Fruit fly (Drosophila melanogaster): Measurements from ENCODE around the gene Pyroxd1.

Gene Pyroxd1

dm6 chr2L:20091094-20091679 lies at the start of gene Pyroxd1, which contains the start of gene CG10747 (continued):
- TF ChIP-seq Scr (GFP tag; IDR thresholded peaks at IDR 0.05; ENCODE audit: partially characterized antibody), result peak; percentile 25; the same call in 1 of the 2 replicates
- TF ChIP-seq Neu2 (GFP tag; optimal IDR thresholded peaks at IDR 0.05; ENCODE audit: borderline replicate concordance), result peak; percentile 66
- no peak for TF ChIP-seq br (optimal IDR thresholded peaks at IDR 0.05)
- peak; percentile 93 for TF ChIP-seq HLH3B (GFP tag; IDR thresholded peaks at IDR 0.05)
- no peak for TF ChIP-seq pita (GFP tag; optimal IDR thresholded peaks at IDR 0.05)
- peak; percentile 89 for TF ChIP-seq CG10431 (GFP tag; optimal IDR thresholded peaks at IDR 0.05)
- peak; percentile 49; the same call in 1 of the 2 replicates for TF ChIP-seq dati (GFP tag; IDR thresholded peaks at IDR 0.05)
- TF ChIP-seq bowl (GFP tag; IDR thresholded peaks at IDR 0.05), result peak; percentile 84
- peak; percentile 98 for TF ChIP-seq Rfx (GFP tag; IDR thresholded peaks at IDR 0.05)
- TF ChIP-seq cas (GFP tag; IDR thresholded peaks at IDR 0.05), result peak; percentile 92
- no peak for TF ChIP-seq cg (GFP tag; optimal IDR thresholded peaks at IDR 0.05)
- peak; percentile 97 for TF ChIP-seq zfh2 (GFP tag; optimal IDR thresholded peaks at IDR 0.05)
- TF ChIP-seq CG6813 (GFP tag; optimal IDR thresholded peaks at IDR 0.05), result peak; percentile 91
- peak; percentile 97 for TF ChIP-seq CG2712 (tag; optimal IDR thresholded peaks at IDR 0.05)
- peak; percentile 96 for TF ChIP-seq phol (tag; optimal IDR thresholded peaks at IDR 0.05)
- peak; percentile 94 for TF ChIP-seq zfh1 (GFP tag; IDR thresholded peaks at IDR 0.05)
- TF ChIP-seq Meics (GFP tag; optimal IDR thresholded peaks at IDR 0.05), result peak; percentile 96
- no peak for TF ChIP-seq bigmax (GFP tag; optimal IDR thresholded peaks at IDR 0.05)
- peak; percentile 80; the same call in 2 of the 3 replicates for TF ChIP-seq gce (GFP tag; IDR thresholded peaks at IDR 0.05)
- TF ChIP-seq Ada2b (GFP tag; IDR thresholded peaks at IDR 0.05), result peak; percentile 94
- peak; percentile 45 for TF ChIP-seq stwl (tag; optimal IDR thresholded peaks at IDR 0.05)
- peak; percentile 97 for TF ChIP-seq Gug (GFP tag; IDR thresholded peaks at IDR 0.05)
- TF ChIP-seq unpg (GFP tag; optimal IDR thresholded peaks at IDR 0.05), result peak; percentile 97
- TF ChIP-seq Trl (optimal IDR thresholded peaks at IDR 0.05), result no peak
- peak; percentile 95 for TF ChIP-seq Trl (GFP tag; optimal IDR thresholded peaks at IDR 0.05)
- TF ChIP-seq CG31224 (GFP tag; IDR thresholded peaks at IDR 0.05), result peak; percentile 89
- TF ChIP-seq CG32532 (GFP tag; IDR thresholded peaks at IDR 0.05), result peak; percentile 96
- peak; percentile 87 for TF ChIP-seq Hey (tag; optimal IDR thresholded peaks at IDR 0.05)
- TF ChIP-seq ssp (GFP tag; IDR thresholded peaks at IDR 0.05), result peak; percentile 86
- TF ChIP-seq CG17829 (tag; optimal IDR thresholded peaks at IDR 0.05), result peak; percentile 95
- TF ChIP-seq Stat92E (GFP tag; optimal IDR thresholded peaks at IDR 0.05), result peak in 1 of 3 experiments; percentile 83
- TF ChIP-seq HHEX (GFP tag; optimal IDR thresholded peaks at IDR 0.05), result peak; percentile 94
- TF ChIP-seq CG9817 (tag; optimal IDR thresholded peaks at IDR 0.05), result peak; percentile 98
- TF ChIP-seq CG11504 (tag; optimal IDR thresholded peaks at IDR 0.05), result peak; percentile 96
- peak; percentile 96 for TF ChIP-seq Usf (GFP tag; optimal IDR thresholded peaks at IDR 0.05)
- TF ChIP-seq cad (GFP tag; optimal IDR thresholded peaks at IDR 0.05), result no peak
- peak; percentile 80 for TF ChIP-seq pzg (GFP tag; optimal IDR thresholded peaks at IDR 0.05)
- TF ChIP-seq CG6654 (GFP tag; optimal IDR thresholded peaks at IDR 0.05), result peak; percentile 93
- peak; percentile 93 for TF ChIP-seq CG9609 (GFP tag; optimal IDR thresholded peaks at IDR 0.05)
- TF ChIP-seq TFAM (GFP tag; optimal IDR thresholded peaks at IDR 0.05), result peak; percentile 56
- TF ChIP-seq CG12219 (GFP tag; optimal IDR thresholded peaks at IDR 0.05), result peak; percentile 96
- TF ChIP-seq CG6791 (GFP tag; IDR thresholded peaks at IDR 0.05; ENCODE audit: partially characterized antibody), result no peak
- TF ChIP-seq CG4360 (GFP tag; IDR thresholded peaks at IDR 0.05), result peak; percentile 35; the same call in 1 of the 2 replicates
- TF ChIP-seq fd96Cb (tag; optimal IDR thresholded peaks at IDR 0.05), result peak; percentile 96
- peak; percentile 91 to 96 for TF ChIP-seq chif (GFP tag; optimal IDR thresholded peaks at IDR 0.05)
- TF ChIP-seq CG1529 (GFP tag; optimal IDR thresholded peaks at IDR 0.05), result peak; percentile 94
- TF ChIP-seq CG32767 (GFP tag; IDR thresholded peaks at IDR 0.05), result peak; percentile 95
- peak; percentile 97 for TF ChIP-seq al (GFP tag; IDR thresholded peaks at IDR 0.05)
- TF ChIP-seq CG2120 (GFP tag; optimal IDR thresholded peaks at IDR 0.05), result peak; percentile 99
- peak; percentile 97 for TF ChIP-seq dmrt99B (tag; optimal IDR thresholded peaks at IDR 0.05)
